Fruit fly (Drosophila melanogaster) whole organism: Measurements from ENCODE around the gene Cyp312a1.

Experiments
- CG8478 ChIP-seq: fragments of >200 bp; optimal IDR thresholded peaks from 2 replicates; lab custom pipeline; 2018; ENCODE audit warnings: inconsistent platforms
- EcR ChIP-seq, 2 experiments: fragments of >200 bp; optimal IDR thresholded peaks; 2 replicates each; lab custom pipeline; 2017; ENCODE audit warnings: missing biosample characterization in 2 of 2, missing genetic modification characterization in 2 of 2, missing genetic modification reagents in 2 of 2
- pan ChIP-seq: fragments of >200 bp; optimal IDR thresholded peaks from 2 replicates; lab custom pipeline; 2017
- psq ChIP-seq: fragments of >200 bp; optimal IDR thresholded peaks from 2 replicates; lab custom pipeline; 2017
- usp ChIP-seq: fragments of >200 bp; optimal IDR thresholded peaks from 2 replicates; lab custom pipeline; 2017; ENCODE audit warnings: missing biosample characterization, missing genetic modification characterization, mixed read lengths

DNA sequence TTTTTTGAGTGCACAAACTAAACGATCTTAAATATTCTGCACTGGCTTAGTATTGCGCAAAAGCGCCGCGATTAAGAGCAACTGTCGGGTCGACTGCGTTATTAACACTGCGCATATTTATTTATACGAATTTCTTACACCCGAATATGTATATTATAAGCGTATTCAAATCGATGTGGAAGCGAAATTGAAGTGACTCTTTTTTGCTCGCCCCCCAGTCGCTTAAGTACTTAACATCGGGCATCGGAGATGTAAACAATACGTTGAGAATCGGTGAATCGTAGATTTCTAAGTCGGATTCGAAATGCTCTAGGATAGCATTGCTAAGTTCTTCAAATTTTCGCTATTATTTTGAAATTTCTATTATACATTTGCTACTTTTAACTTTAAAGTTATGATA lies at the start of gene Cyp312a1:
- TF ChIP-seq psq (lab: Kevin White, UChicago) (no peak), CG8478 (no peak), EcR (GFP tag; optimal IDR thresholded peaks at IDR 0.05; lab: Kevin White, UChicago) (no peak), usp (GFP tag; lab: Kevin White, UChicago) (no peak), pan (no peak)
